Fruit fly (Drosophila melanogaster) whole organism, embryonic: Measurements from ENCODE around the gene MED28.
A peak's percentile ranks its signal among the peaks of the same experiment; 100 is the strongest.

Experiments
- Atf-2 ChIP-seq: fragments of 200-800 bp; sonication (Bioruptor generic); optimal IDR thresholded peaks from 2 replicates; lab custom pipeline; 2016; ENCODE audit warnings: missing biosample characterization, missing genetic modification characterization
- CG10209 ChIP-seq: fragments of 200-800 bp; sonication (Bioruptor generic); optimal IDR thresholded peaks from 3 replicates; lab custom pipeline; 2017; ENCODE audit warnings: missing biosample characterization, mild to moderate bottlenecking, missing genetic modification characterization, missing genetic modification reagents
- CG1024 ChIP-seq: fragments of 200-800 bp; sonication (Bioruptor generic); IDR thresholded peaks from 2 replicates; pipeline ENCODE4 v1.3.6; 2022; ENCODE audit warnings: missing biosample characterization, missing genetic modification characterization
- CG11398 ChIP-seq: fragments of 200-800 bp; sonication (Bioruptor generic); optimal IDR thresholded peaks from 2 replicates; lab custom pipeline; 2016; ENCODE audit warnings: missing biosample characterization, missing genetic modification characterization
- CG12155 ChIP-seq: fragments of 200-800 bp; sonication (Bioruptor generic); optimal IDR thresholded peaks from 3 replicates; lab custom pipeline; 2016; ENCODE audit warnings: missing biosample characterization, missing genetic modification characterization
- CG12299 ChIP-seq: fragments of 200-800 bp; sonication (Bioruptor generic); optimal IDR thresholded peaks from 2 replicates; lab custom pipeline; 2018; ENCODE audit warnings: missing biosample characterization, mild to moderate bottlenecking, missing genetic modification characterization
- CG13123 ChIP-seq: fragments of 200-800 bp; sonication (Bioruptor generic); optimal IDR thresholded peaks from 2 replicates; lab custom pipeline; 2016; ENCODE audit warnings: missing biosample characterization, missing genetic modification characterization
- CG16863 ChIP-seq: fragments of 200-800 bp; sonication (Bioruptor generic); optimal IDR thresholded peaks from 3 replicates; lab custom pipeline; 2016; ENCODE audit warnings: missing biosample characterization, missing genetic modification characterization
- CG3163 ChIP-seq: fragments of 200-800 bp; sonication (Bioruptor generic); optimal IDR thresholded peaks from 3 replicates; lab custom pipeline; 2016; ENCODE audit warnings: missing biosample characterization, missing genetic modification characterization
- CG33213 ChIP-seq: fragments of 200-800 bp; sonication (Bioruptor generic); optimal IDR thresholded peaks from 3 replicates; lab custom pipeline; 2016; ENCODE audit warnings: missing biosample characterization, missing genetic modification characterization
- CG34376 ChIP-seq: fragments of 200-800 bp; sonication (Bioruptor generic); optimal IDR thresholded peaks from 2 replicates; lab custom pipeline; 2018; ENCODE audit warnings: missing biosample characterization, mild to moderate bottlenecking, missing genetic modification characterization
- CG42726 ChIP-seq: fragments of 200-800 bp; sonication (Bioruptor generic); IDR thresholded peaks from 2 replicates; pipeline ENCODE4 v1.3.6; 2022; ENCODE audit warnings: missing biosample characterization, missing genetic modification characterization; ENCODE audit not compliant: partially characterized antibody
- CG4730 ChIP-seq: fragments of 200-800 bp; sonication (Bioruptor generic); IDR thresholded peaks from 2 replicates; pipeline ENCODE4 v1.3.6; 2022; ENCODE audit warnings: missing biosample characterization, missing genetic modification characterization
- CG5245 ChIP-seq: fragments of 200-800 bp; sonication (Bioruptor generic); optimal IDR thresholded peaks from 3 replicates; lab custom pipeline; 2016; ENCODE audit warnings: missing biosample characterization, missing genetic modification characterization
- CG6654 ChIP-seq: fragments of 200-800 bp; sonication (Bioruptor generic); optimal IDR thresholded peaks from 2 replicates; lab custom pipeline; 2017; ENCODE audit warnings: missing biosample characterization, mild to moderate bottlenecking, missing genetic modification characterization
- CG6813 ChIP-seq: fragments of 200-800 bp; sonication (Bioruptor generic); optimal IDR thresholded peaks from 2 replicates; lab custom pipeline; 2017; ENCODE audit warnings: missing biosample characterization, missing genetic modification characterization, mild to moderate bottlenecking, moderate library complexity, missing genetic modification reagents
- CG6854 ChIP-seq: fragments of 200-800 bp; sonication (Bioruptor generic); optimal IDR thresholded peaks from 3 replicates; lab custom pipeline; 2017; ENCODE audit warnings: missing biosample characterization, mild to moderate bottlenecking, missing genetic modification characterization
- CG7928 ChIP-seq: fragments of 200-800 bp; sonication (Bioruptor generic); optimal IDR thresholded peaks from 2 replicates; lab custom pipeline; 2017; ENCODE audit warnings: missing biosample characterization, mild to moderate bottlenecking, missing genetic modification characterization
- CG8924 ChIP-seq: fragments of 200-800 bp; optimal IDR thresholded peaks from 3 replicates; lab custom pipeline; 2019; ENCODE audit warnings: missing biosample characterization, mild to moderate bottlenecking, missing genetic modification characterization, moderate library complexity
- CrebB ChIP-seq: fragments of 200-800 bp; sonication (Bioruptor generic); optimal IDR thresholded peaks from 3 replicates; lab custom pipeline; 2018; ENCODE audit warnings: missing biosample characterization, mild to moderate bottlenecking, missing genetic modification characterization
- Dip3 ChIP-seq: fragments of 200-800 bp; sonication (Bioruptor generic); optimal IDR thresholded peaks from 3 replicates; lab custom pipeline; 2016; ENCODE audit warnings: missing biosample characterization, missing genetic modification characterization
- Drgx ChIP-seq: fragments of 200-800 bp; sonication (Bioruptor generic); IDR thresholded peaks from 2 replicates; pipeline ENCODE4 v1.3.6; 2022; ENCODE audit warnings: missing biosample characterization, missing genetic modification characterization
- Fer1 ChIP-seq: fragments of 200-800 bp; sonication (Bioruptor generic); optimal IDR thresholded peaks from 2 replicates; lab custom pipeline; 2017; ENCODE audit warnings: missing biosample characterization, mild to moderate bottlenecking, missing genetic modification characterization
- Hsf ChIP-seq: fragments of 200-800 bp; sonication (Bioruptor generic); optimal IDR thresholded peaks from 3 replicates; lab custom pipeline; 2016; ENCODE audit warnings: missing biosample characterization, missing genetic modification characterization
- NfI ChIP-seq: fragments of 200-800 bp; sonication (Bioruptor generic); optimal IDR thresholded peaks from 3 replicates; lab custom pipeline; 2018; ENCODE audit warnings: missing biosample characterization, mild to moderate bottlenecking, missing genetic modification characterization, moderate library complexity
- Oaz ChIP-seq: fragments of 200-800 bp; sonication (Bioruptor generic); IDR thresholded peaks from 2 replicates; pipeline ENCODE4 v1.3.6; 2022; ENCODE audit warnings: missing biosample characterization, missing genetic modification characterization
- Rfx ChIP-seq: fragments of 200-800 bp; sonication (Bioruptor generic); IDR thresholded peaks from 2 replicates; pipeline ENCODE4 v1.3.6; 2022; ENCODE audit warnings: missing biosample characterization, missing genetic modification characterization
- Rx ChIP-seq: fragments of 200-800 bp; sonication (Bioruptor generic); IDR thresholded peaks from 2 replicates; pipeline ENCODE4 v1.3.6; 2022; ENCODE audit warnings: missing biosample characterization, missing genetic modification characterization
- Scr ChIP-seq: fragments of 200-800 bp; sonication (Bioruptor generic); IDR thresholded peaks from 2 replicates; pipeline ENCODE4 v1.3.6; 2022; ENCODE audit warnings: missing biosample characterization, missing genetic modification characterization; ENCODE audit not compliant: partially characterized antibody
- Tbp ChIP-seq: fragments of >200 bp; optimal IDR thresholded peaks from 2 replicates; lab custom pipeline; 2018; ENCODE audit warnings: missing biosample characterization, missing genetic modification characterization
- Vsx1 ChIP-seq: fragments of 200-800 bp; sonication (Bioruptor generic); optimal IDR thresholded peaks from 2 replicates; lab custom pipeline; 2017; ENCODE audit warnings: missing biosample characterization, mild to moderate bottlenecking, missing genetic modification characterization, missing genetic modification reagents
- ac ChIP-seq: fragments of 200-800 bp; sonication (Bioruptor generic); optimal IDR thresholded peaks from 3 replicates; lab custom pipeline; 2017; ENCODE audit warnings: missing biosample characterization, mild to moderate bottlenecking, missing genetic modification characterization
- bsh ChIP-seq, 2 experiments: fragments of 200-800 bp; sonication (Bioruptor generic); optimal IDR thresholded peaks; 2 replicates each; lab custom pipeline; 2017 to 2018; ENCODE audit warnings: mild to moderate bottlenecking in 2 of 2, missing biosample characterization in 2 of 2, missing genetic modification characterization in 2 of 2, moderate library complexity in 1 of 2
- crp ChIP-seq, 2 experiments: fragments of 200-800 bp; sonication (Bioruptor generic); optimal IDR thresholded peaks; 2 replicates in 1 of 2; 3 replicates in 1 of 2; lab custom pipeline; 2017; ENCODE audit warnings: missing biosample characterization in 2 of 2, missing genetic modification characterization in 2 of 2, mild to moderate bottlenecking in 1 of 2, moderate library complexity in 1 of 2
- dpn ChIP-seq, 2 experiments: fragments of 200-800 bp; sonication (Bioruptor generic); optimal IDR thresholded peaks; 3 replicates each; lab custom pipeline; 2016; ENCODE audit warnings: missing biosample characterization in 2 of 2, missing genetic modification characterization in 2 of 2
- emc ChIP-seq: fragments of 200-800 bp; sonication (Bioruptor generic); optimal IDR thresholded peaks from 2 replicates; lab custom pipeline; 2016; ENCODE audit warnings: missing biosample characterization, missing genetic modification characterization
- exex ChIP-seq: fragments of 200-800 bp; sonication (Bioruptor generic); optimal IDR thresholded peaks from 4 replicates; lab custom pipeline; 2018; ENCODE audit warnings: missing biosample characterization, mild to moderate bottlenecking, missing genetic modification characterization, moderate library complexity
- fu2 ChIP-seq: fragments of 200-800 bp; sonication (Bioruptor generic); optimal IDR thresholded peaks from 2 replicates; lab custom pipeline; 2016; ENCODE audit warnings: missing biosample characterization, missing genetic modification characterization
- gcm ChIP-seq: fragments of 200-800 bp; sonication (Bioruptor generic); optimal IDR thresholded peaks from 2 replicates; lab custom pipeline; 2019; ENCODE audit warnings: missing biosample characterization, mild to moderate bottlenecking, missing genetic modification characterization, moderate library complexity
- jumu ChIP-seq: fragments of 200-800 bp; sonication (Bioruptor generic); optimal IDR thresholded peaks from 3 replicates; lab custom pipeline; 2016; ENCODE audit warnings: missing biosample characterization, missing genetic modification characterization
- kni ChIP-seq: fragments of 200-800 bp; sonication (Bioruptor generic); optimal IDR thresholded peaks from 3 replicates; lab custom pipeline; 2017; ENCODE audit warnings: mild to moderate bottlenecking, missing biosample characterization, missing genetic modification reagents, missing genetic modification characterization
- mam ChIP-seq: fragments of 200-800 bp; sonication (Bioruptor generic); optimal IDR thresholded peaks from 3 replicates; lab custom pipeline; 2016; ENCODE audit warnings: missing biosample characterization, missing genetic modification characterization
- mirr ChIP-seq: fragments of 200-800 bp; sonication (Bioruptor generic); optimal IDR thresholded peaks from 3 replicates; lab custom pipeline; 2018; ENCODE audit warnings: missing biosample characterization, mild to moderate bottlenecking, missing genetic modification characterization
- p53 ChIP-seq: fragments of 200-800 bp; sonication (Bioruptor generic); optimal IDR thresholded peaks from 2 replicates; lab custom pipeline; 2016; ENCODE audit warnings: missing biosample characterization, missing genetic modification characterization
- phol ChIP-seq: fragments of 200-800 bp; sonication (Bioruptor generic); optimal IDR thresholded peaks from 3 replicates; lab custom pipeline; 2018; ENCODE audit warnings: missing biosample characterization, mild to moderate bottlenecking, missing genetic modification characterization, moderate library complexity
- seq ChIP-seq: fragments of 200-800 bp; sonication (Bioruptor generic); IDR thresholded peaks from 2 replicates; pipeline ENCODE4 v1.3.6; 2022; ENCODE audit warnings: missing biosample characterization, missing genetic modification characterization
- sim ChIP-seq: fragments of 200-800 bp; sonication (Bioruptor generic); IDR thresholded peaks from 2 replicates; pipeline ENCODE4 v1.3.6; 2022; ENCODE audit warnings: missing biosample characterization, missing genetic modification characterization
- zen ChIP-seq: fragments of 200-800 bp; sonication (Bioruptor generic); optimal IDR thresholded peaks from 3 replicates; lab custom pipeline; 2018; ENCODE audit warnings: missing biosample characterization, mild to moderate bottlenecking, missing genetic modification characterization, moderate library complexity
- zfh1 ChIP-seq: fragments of 200-800 bp; sonication (Bioruptor generic); IDR thresholded peaks from 3 replicates; pipeline ENCODE4 v1.3.6; 2022; ENCODE audit warnings: missing biosample characterization, missing genetic modification characterization

MED28 gene

DNA sequence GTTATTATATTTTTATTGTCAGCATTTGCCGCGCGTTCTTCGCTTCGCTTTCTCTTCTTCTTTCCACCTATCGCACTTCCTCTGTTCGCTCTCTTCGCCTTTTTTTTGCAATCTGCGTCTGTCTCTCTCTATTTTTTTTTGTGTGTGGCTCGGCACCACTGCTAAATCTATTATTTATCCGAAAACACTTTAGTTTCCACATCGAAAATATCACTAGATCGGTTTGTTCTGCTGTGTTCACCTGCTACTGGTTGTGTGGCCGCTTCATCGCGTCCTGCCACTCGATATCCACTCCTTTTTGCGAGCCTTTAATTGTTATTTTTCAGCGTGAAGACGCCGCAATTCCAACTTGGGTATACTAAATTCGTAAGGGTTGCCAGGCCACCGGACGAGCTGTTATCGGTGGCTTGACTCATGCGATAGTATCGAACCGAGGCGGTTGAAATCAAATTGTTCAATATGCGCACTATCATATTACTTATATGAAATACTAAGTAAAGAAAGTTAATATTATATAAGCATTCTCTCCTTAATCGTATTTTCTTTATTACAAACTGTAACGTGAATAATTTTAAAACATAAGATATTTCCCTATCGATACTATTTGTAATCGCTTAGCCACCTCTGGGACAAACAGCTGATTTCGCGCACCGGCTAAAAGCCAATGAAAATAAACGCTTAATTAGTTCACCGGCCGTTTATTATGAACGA, 5.8 kb downstream of the MED28 start, which contains the start of the genes XNP, CG42488 and CG5116 (continued):
- TF ChIP-seq Hsf (GFP tag; lab: Kevin White, UChicago) (peak; percentile 56), CG16863 (GFP tag; lab: Kevin White, UChicago) (no peak), CG6654 (GFP tag; lab: Kevin White, UChicago) (no peak), dpn (GFP tag; optimal IDR thresholded peaks at IDR 0.05; lab: Kevin White, UChicago) (peak in 1 of 2 experiments; percentile 61), kni (GFP tag; lab: Kevin White, UChicago) (peak; percentile 55), Drgx (peak; percentile 59), Rfx (GFP tag; lab: Robert Waterston, UW) (peak; percentile 72), CG4730 (GFP tag; lab: Robert Waterston, UW) (no peak), CrebB (tag; lab: Kevin White, UChicago) (peak; percentile 19), Rx (GFP tag; lab: Robert Waterston, UW) (no peak), emc (GFP tag; lab: Kevin White, UChicago) (no peak), CG13123 (GFP tag; lab: Kevin White, UChicago) (peak; percentile 31), CG5245 (GFP tag; lab: Kevin White, UChicago) (no peak), exex (tag; lab: Kevin White, UChicago) (peak; percentile 51), zen (peak; percentile 70), CG3163 (peak; percentile 7), ac (GFP tag; lab: Kevin White, UChicago) (no peak), CG34376 (GFP tag; lab: Kevin White, UChicago) (peak; percentile 61), CG7928 (GFP tag; lab: Kevin White, UChicago) (no peak), Oaz (GFP tag; lab: Robert Waterston, UW) (no peak), NfI (GFP tag; lab: Kevin White, UChicago) (peak; percentile 57), jumu (peak; percentile 5), Vsx1 (peak; percentile 86), CG12155 (GFP tag; lab: Kevin White, UChicago) (peak; percentile 49), gcm (no peak), phol (tag; lab: Kevin White, UChicago) (peak; percentile 74), Scr (GFP tag; lab: Robert Waterston, UW) (peak; percentile 99), CG1024 (0 out of 2 replicates have a peak, but pooled peaks have one; percentile 3), Dip3 (peak; percentile 31), crp (GFP tag; optimal IDR thresholded peaks at IDR 0.05; lab: Kevin White, UChicago) (peak; percentile 79 to 97), mirr (peak; percentile 38), Atf-2 (GFP tag; lab: Kevin White, UChicago) (no peak), CG8924 (tag; lab: Kevin White, UChicago) (peak; percentile 75), Tbp (GFP tag; lab: Kevin White, UChicago) (no peak), mam (peak; percentile 38), sim (no peak), CG6854 (GFP tag; lab: Kevin White, UChicago) (no peak), bsh (GFP tag; optimal IDR thresholded peaks at IDR 0.05; lab: Kevin White, UChicago) (peak; percentile 27 to 88), zfh1 (GFP tag; lab: Robert Waterston, UW) (0 out of 3 replicates have a peak, but pooled peaks have one; percentile 38), Fer1 (peak; percentile 45), CG33213 (GFP tag; lab: Kevin White, UChicago) (peak; percentile 34), CG42726 (GFP tag; lab: Robert Waterston, UW) (peak; percentile 92), p53 (GFP tag; lab: Kevin White, UChicago) (no peak), CG6813 (no peak), CG10209 (GFP tag; lab: Kevin White, UChicago) (no peak), CG12299 (no peak), fu2 (GFP tag; lab: Kevin White, UChicago) (peak; percentile 6), CG11398 (no peak), seq (GFP tag; lab: Robert Waterston, UW) (0 out of 2 replicates have a peak, but pooled peaks have one; percentile 6)
